Fruit fly (Drosophila melanogaster): ENCODE measurements around the gene Cyp6d5.

- TF ChIP-seq CG7045 (GFP tag; optimal IDR thresholded peaks at IDR 0.05) (peak; percentile 7), cnc (optimal IDR thresholded peaks at IDR 0.05) (no peak), CG12768 (GFP tag; optimal IDR thresholded peaks at IDR 0.05) (no peak), CG1620 (GFP tag; optimal IDR thresholded peaks at IDR 0.05) (no peak), kay (GFP tag; ENCODE audit: borderline replicate concordance) (no peak), CG7101 (tag; optimal IDR thresholded peaks at IDR 0.05) (no peak)
Measured at dm6 chr3R:14070664-14071063, 41.6 kb downstream of the Cyp6d5 start.

All from whole organism, adult.